Fruit fly (Drosophila melanogaster): ENCODE data around the gene CG5758.

Gene CG5758

dm6 chr2L:18122231-18122551 is 2.4 kb downstream of the CG5758 start:
- no peak for TF ChIP-seq pan (optimal IDR thresholded peaks at IDR 0.05)
- no peak for TF ChIP-seq psq (optimal IDR thresholded peaks at IDR 0.05)
- TF ChIP-seq usp (GFP tag; optimal IDR thresholded peaks at IDR 0.05) = no peak
- TF ChIP-seq Dll (optimal IDR thresholded peaks at IDR 0.05) = no peak
- no peak for TF ChIP-seq EcR (GFP tag; optimal IDR thresholded peaks at IDR 0.05)
- TF ChIP-seq CG8478 (optimal IDR thresholded peaks at IDR 0.05) = no peak

- TF ChIP-seq pan (optimal IDR thresholded peaks at IDR 0.05) (no peak), psq (optimal IDR thresholded peaks at IDR 0.05) (no peak)
These were observed 3.1 kb downstream of the CG5758 start for dm6 chr2L:18122920-18123319.

- no peak for TF ChIP-seq psq (optimal IDR thresholded peaks at IDR 0.05)
- no peak for TF ChIP-seq CG8478 (optimal IDR thresholded peaks at IDR 0.05)
These were observed 5.9 kb downstream of the CG5758 start, which contains the start of gene Grl36b for dm6 chr2L:18125649-18126048. Gene Grl36b (minus strand): TSS chr2L:18125749.

- TF ChIP-seq psq (optimal IDR thresholded peaks at IDR 0.05) = no peak
- no peak for TF ChIP-seq Dll (optimal IDR thresholded peaks at IDR 0.05)
- TF ChIP-seq CG8478 (optimal IDR thresholded peaks at IDR 0.05) = no peak
- TF ChIP-seq pan (optimal IDR thresholded peaks at IDR 0.05) = no peak
These were observed 14.8 kb downstream of the CG5758 start for dm6 chr2L:18134615-18135014.

dm6 chr2L:18136427-18136857 is 16.6 kb downstream of the CG5758 start:
- no peak for TF ChIP-seq CG8478 (optimal IDR thresholded peaks at IDR 0.05)
- no peak for TF ChIP-seq pan (optimal IDR thresholded peaks at IDR 0.05)
- TF ChIP-seq psq (optimal IDR thresholded peaks at IDR 0.05) = no peak
- TF ChIP-seq Dll (optimal IDR thresholded peaks at IDR 0.05) = no peak
- TF ChIP-seq usp (GFP tag; optimal IDR thresholded peaks at IDR 0.05) = no peak
- no peak for TF ChIP-seq EcR (GFP tag; optimal IDR thresholded peaks at IDR 0.05)

- TF ChIP-seq usp (GFP tag; optimal IDR thresholded peaks at IDR 0.05) (no peak), pan (optimal IDR thresholded peaks at IDR 0.05) (no peak), CG8478 (optimal IDR thresholded peaks at IDR 0.05) (no peak), psq (optimal IDR thresholded peaks at IDR 0.05) (no peak), Dll (optimal IDR thresholded peaks at IDR 0.05) (no peak), EcR (GFP tag; optimal IDR thresholded peaks at IDR 0.05) (no peak)
These were observed 17.9 kb downstream of the CG5758 start, which contains the start of gene kel for dm6 chr2L:18137591-18138247. Gene kel (minus strand): TSS chr2L:18138083.

dm6 chr2L:18140544-18140943 is 20.7 kb downstream of the CG5758 start:
- no peak for TF ChIP-seq pan (optimal IDR thresholded peaks at IDR 0.05)
- no peak for TF ChIP-seq Dll (optimal IDR thresholded peaks at IDR 0.05)
- no peak for TF ChIP-seq usp (GFP tag; optimal IDR thresholded peaks at IDR 0.05)
- no peak for TF ChIP-seq psq (optimal IDR thresholded peaks at IDR 0.05)
- TF ChIP-seq EcR (GFP tag; optimal IDR thresholded peaks at IDR 0.05) = no peak
- no peak for TF ChIP-seq CG8478 (optimal IDR thresholded peaks at IDR 0.05)

dm6 chr2L:18141471-18142345 is 21.9 kb downstream of the CG5758 start:
- no peak for TF ChIP-seq EcR (GFP tag; optimal IDR thresholded peaks at IDR 0.05)
- TF ChIP-seq psq (optimal IDR thresholded peaks at IDR 0.05) = no peak

- TF ChIP-seq Dll (optimal IDR thresholded peaks at IDR 0.05) = no peak
- no peak for TF ChIP-seq usp (GFP tag; optimal IDR thresholded peaks at IDR 0.05)
- no peak for TF ChIP-seq pan (optimal IDR thresholded peaks at IDR 0.05)
- TF ChIP-seq psq (optimal IDR thresholded peaks at IDR 0.05) = no peak
- no peak for TF ChIP-seq CG8478 (optimal IDR thresholded peaks at IDR 0.05)
- TF ChIP-seq EcR (GFP tag; optimal IDR thresholded peaks at IDR 0.05) = no peak
These were observed 23.4 kb downstream of the CG5758 start for dm6 chr2L:18143176-18143575.

- TF ChIP-seq CG8478 (optimal IDR thresholded peaks at IDR 0.05) (no peak), EcR (GFP tag; optimal IDR thresholded peaks at IDR 0.05) (no peak), usp (GFP tag; optimal IDR thresholded peaks at IDR 0.05) (no peak), pan (optimal IDR thresholded peaks at IDR 0.05) (no peak), psq (optimal IDR thresholded peaks at IDR 0.05) (no peak), Dll (optimal IDR thresholded peaks at IDR 0.05) (no peak)
These were observed 24.6 kb downstream of the CG5758 start for dm6 chr2L:18144268-18144834.

- TF ChIP-seq psq (optimal IDR thresholded peaks at IDR 0.05) (no peak), EcR (GFP tag; optimal IDR thresholded peaks at IDR 0.05) (no peak), pan (optimal IDR thresholded peaks at IDR 0.05) (no peak), Dll (optimal IDR thresholded peaks at IDR 0.05) (no peak), CG8478 (optimal IDR thresholded peaks at IDR 0.05) (no peak), usp (GFP tag; optimal IDR thresholded peaks at IDR 0.05) (no peak)
These were observed 25.5 kb downstream of the CG5758 start for dm6 chr2L:18145253-18145652.

dm6 chr2L:18145826-18146225 is 26.0 kb downstream of the CG5758 start:
- TF ChIP-seq usp (GFP tag; optimal IDR thresholded peaks at IDR 0.05) = no peak
- TF ChIP-seq psq (optimal IDR thresholded peaks at IDR 0.05) = no peak
- TF ChIP-seq EcR (GFP tag; optimal IDR thresholded peaks at IDR 0.05) = no peak
- no peak for TF ChIP-seq pan (optimal IDR thresholded peaks at IDR 0.05)
- TF ChIP-seq CG8478 (optimal IDR thresholded peaks at IDR 0.05) = no peak
- no peak for TF ChIP-seq Dll (optimal IDR thresholded peaks at IDR 0.05)

All from whole organism.